Worm (Caenorhabditis elegans): Measurements from ENCODE around the gene cln-3.3.

- TF ChIP-seq mep-1 (tag; optimal IDR thresholded peaks at IDR 0.05) (peak; percentile 19), nhr-237 (tag; optimal IDR thresholded peaks at IDR 0.05) (no peak), nhr-19 (GFP tag; conservative IDR thresholded peaks at IDR 0.05) (0 out of 2 replicates have a peak, but pooled peaks have one; percentile 14), egl-13 (tag; optimal IDR thresholded peaks at IDR 0.05) (no peak), jun-1 (tag; optimal IDR thresholded peaks at IDR 0.05) (peak; percentile 23), blmp-1 (tag; optimal IDR thresholded peaks at IDR 0.05) (peak; percentile 93)
These were observed 21.5 kb upstream of the cln-3.3 start for ce11 chrV:8661241-8661954.

All from whole organism, L1 larva.